Fruit fly (Drosophila melanogaster) whole organism, embryonic: ENCODE measurements around the gene Est-Q.

Experiments used
- Bgb ChIP-seq: fragments of 200-800 bp; sonication (Bioruptor generic); IDR thresholded peaks from 2 replicates; pipeline ENCODE4 v1.3.6; 2022; ENCODE audit warnings: missing biosample characterization, missing genetic modification characterization; ENCODE audit not compliant: partially characterized antibody
- CG10366 ChIP-seq: fragments of 200-800 bp; sonication (Bioruptor generic); IDR thresholded peaks from 2 replicates; pipeline ENCODE4 v1.3.6; 2022; ENCODE audit warnings: missing biosample characterization, missing genetic modification characterization
- CG10431 ChIP-seq: fragments of 200-800 bp; sonication (Bioruptor generic); optimal IDR thresholded peaks from 3 replicates; lab custom pipeline; 2018; ENCODE audit warnings: missing biosample characterization, mild to moderate bottlenecking, missing genetic modification characterization
- CG10462 ChIP-seq: fragments of 200-800 bp; sonication (Bioruptor generic); optimal IDR thresholded peaks from 2 replicates; lab custom pipeline; 2016; ENCODE audit warnings: missing biosample characterization, missing genetic modification characterization
- CG10543 ChIP-seq: fragments of 200-800 bp; sonication (Bioruptor generic); optimal IDR thresholded peaks from 3 replicates; lab custom pipeline; 2017; ENCODE audit warnings: missing biosample characterization, mild to moderate bottlenecking, missing genetic modification characterization, moderate library complexity
- CG10959 ChIP-seq: fragments of 200-800 bp; sonication (Bioruptor generic); IDR thresholded peaks from 2 replicates; pipeline ENCODE4 v1.3.6; 2022; ENCODE audit warnings: missing biosample characterization, missing genetic modification characterization
- CG10979 ChIP-seq: fragments of 200-800 bp; sonication (Bioruptor generic); optimal IDR thresholded peaks from 2 replicates; lab custom pipeline; 2018; ENCODE audit warnings: missing biosample characterization, mild to moderate bottlenecking, missing genetic modification characterization, moderate library complexity
- CG14710 ChIP-seq: fragments of 200-800 bp; sonication (Bioruptor generic); optimal IDR thresholded peaks from 3 replicates; lab custom pipeline; 2019; ENCODE audit warnings: missing biosample characterization, mild to moderate bottlenecking, missing genetic modification characterization, moderate library complexity
- CG1602 ChIP-seq: fragments of 200-800 bp; sonication (Bioruptor generic); optimal IDR thresholded peaks from 3 replicates; lab custom pipeline; 2016; ENCODE audit warnings: missing biosample characterization, missing genetic modification characterization
- CG17361 ChIP-seq: fragments of 200-800 bp; sonication (Bioruptor generic); IDR thresholded peaks from 3 replicates; pipeline ENCODE4 v1.3.6; 2022; ENCODE audit warnings: missing biosample characterization, missing genetic modification characterization
- CG17385 ChIP-seq: fragments of 200-800 bp; sonication (Bioruptor generic); optimal IDR thresholded peaks from 3 replicates; lab custom pipeline; 2018; ENCODE audit warnings: missing biosample characterization, mild to moderate bottlenecking, missing genetic modification characterization
- CG18476 ChIP-seq: fragments of 200-800 bp; sonication (Bioruptor generic); optimal IDR thresholded peaks from 2 replicates; lab custom pipeline; 2016; ENCODE audit warnings: missing biosample characterization, mild to moderate bottlenecking, missing genetic modification characterization
- CG2199 ChIP-seq: fragments of 200-800 bp; sonication (Bioruptor generic); IDR thresholded peaks from 3 replicates; pipeline ENCODE4 v1.3.6; 2022; ENCODE audit warnings: missing biosample characterization, missing genetic modification characterization
- CG30431 ChIP-seq: fragments of 200-800 bp; sonication (Bioruptor generic); optimal IDR thresholded peaks from 2 replicates; lab custom pipeline; 2017; ENCODE audit warnings: missing biosample characterization, missing genetic modification characterization
- CG32532 ChIP-seq: fragments of 200-800 bp; sonication (Bioruptor generic); IDR thresholded peaks from 2 replicates; pipeline ENCODE4 v1.3.6; 2022; ENCODE audit warnings: missing biosample characterization, missing genetic modification characterization
- CG4820 ChIP-seq: fragments of 200-800 bp; sonication (Bioruptor generic); optimal IDR thresholded peaks from 3 replicates; lab custom pipeline; 2016; ENCODE audit warnings: missing biosample characterization, missing genetic modification characterization
- CG6272 ChIP-seq: fragments of 200-800 bp; sonication (Bioruptor generic); IDR thresholded peaks from 2 replicates; pipeline ENCODE4 v1.3.6; 2022; ENCODE audit warnings: missing biosample characterization, missing genetic modification characterization
- CG7357 ChIP-seq: fragments of 200-800 bp; sonication (Bioruptor generic); IDR thresholded peaks from 3 replicates; pipeline ENCODE4 v1.3.6; 2022; ENCODE audit warnings: missing biosample characterization, missing genetic modification characterization
- CG8290 ChIP-seq, 3 experiments: fragments of 200-800 bp; sonication (Bioruptor generic); optimal IDR thresholded peaks; 2 replicates each; lab custom pipeline; 2016 to 2019; ENCODE audit warnings: missing biosample characterization in 3 of 3, missing genetic modification characterization in 3 of 3, mild to moderate bottlenecking in 2 of 3, moderate library complexity in 1 of 3
- CG9215 ChIP-seq: fragments of 200-800 bp; sonication (Bioruptor generic); IDR thresholded peaks from 2 replicates; pipeline ENCODE4 v1.3.6; 2022; ENCODE audit warnings: missing biosample characterization, missing genetic modification characterization
- CTCF ChIP-seq: fragments of 200-800 bp; sonication (Bioruptor generic); optimal IDR thresholded peaks from 2 replicates; lab custom pipeline; 2017; ENCODE audit warnings: missing biosample characterization, mild to moderate bottlenecking, missing genetic modification characterization, moderate library complexity
- CoRest ChIP-seq: fragments of 200-800 bp; sonication (Bioruptor generic); optimal IDR thresholded peaks from 3 replicates; lab custom pipeline; 2018; ENCODE audit warnings: missing biosample characterization, mild to moderate bottlenecking, missing genetic modification characterization, moderate library complexity
- D ChIP-seq, 2 experiments: fragments of 200-800 bp in 1 of 2; fragments of >200 bp in 1 of 2; sonication (Bioruptor generic) in 1 of 2; optimal IDR thresholded peaks; 2 replicates in 1 of 2; 3 replicates in 1 of 2; lab custom pipeline; 2017; ENCODE audit warnings: mild to moderate bottlenecking in 1 of 2, missing biosample characterization in 1 of 2, missing genetic modification characterization in 1 of 2, missing genetic modification reagents in 1 of 2
- Doc2 ChIP-seq: fragments of 200-800 bp; sonication (Bioruptor generic); IDR thresholded peaks from 2 replicates; pipeline ENCODE4 v1.3.6; 2022; ENCODE audit warnings: missing biosample characterization, missing genetic modification characterization
- Elba2 ChIP-seq: fragments of 200-800 bp; sonication (Bioruptor generic); optimal IDR thresholded peaks from 3 replicates; lab custom pipeline; 2016; ENCODE audit warnings: missing biosample characterization, missing genetic modification characterization
- HLH4C ChIP-seq: fragments of 200-800 bp; sonication (Bioruptor generic); IDR thresholded peaks from 3 replicates; pipeline ENCODE4 v1.3.6; 2022; ENCODE audit warnings: missing biosample characterization, missing genetic modification characterization; ENCODE audit not compliant: partially characterized antibody
- MBD-R2 ChIP-seq: fragments of 200-800 bp; sonication (Bioruptor generic); IDR thresholded peaks from 2 replicates; pipeline ENCODE4 v1.3.6; 2022; ENCODE audit warnings: missing biosample characterization, missing genetic modification characterization
- MESR4 ChIP-seq: fragments of 200-800 bp; sonication (Bioruptor generic); optimal IDR thresholded peaks from 2 replicates; lab custom pipeline; 2018; ENCODE audit warnings: missing biosample characterization, mild to moderate bottlenecking, missing genetic modification characterization, moderate library complexity
- Med ChIP-seq: fragments of 200-800 bp; sonication (Bioruptor generic); peaks from one replicate; lab custom pipeline; 2016; ENCODE audit warnings: missing biosample characterization, missing genetic modification characterization, mild to moderate bottlenecking, inconsistent platforms, moderate library complexity
- Mrtf ChIP-seq: fragments of 200-800 bp; sonication (Bioruptor generic); IDR thresholded peaks from 3 replicates; pipeline ENCODE4 v1.3.6; 2022; ENCODE audit warnings: missing biosample characterization, missing genetic modification characterization
- NC2β ChIP-seq: fragments of 200-800 bp; sonication (Bioruptor generic); optimal IDR thresholded peaks from 2 replicates; lab custom pipeline; 2016; ENCODE audit warnings: missing biosample characterization, missing genetic modification characterization
- Neu2 ChIP-seq: fragments of 200-800 bp; sonication (Bioruptor generic); optimal IDR thresholded peaks from 3 replicates; lab custom pipeline; 2016; ENCODE audit warnings: missing biosample characterization, missing genetic modification characterization, borderline replicate concordance
- Oaz ChIP-seq: fragments of 200-800 bp; sonication (Bioruptor generic); IDR thresholded peaks from 2 replicates; pipeline ENCODE4 v1.3.6; 2022; ENCODE audit warnings: missing biosample characterization, missing genetic modification characterization
- Rx ChIP-seq: fragments of 200-800 bp; sonication (Bioruptor generic); IDR thresholded peaks from 2 replicates; pipeline ENCODE4 v1.3.6; 2022; ENCODE audit warnings: missing biosample characterization, missing genetic modification characterization
- Tbp ChIP-seq: fragments of >200 bp; optimal IDR thresholded peaks from 2 replicates; lab custom pipeline; 2018; ENCODE audit warnings: missing biosample characterization, missing genetic modification characterization
- bab2 ChIP-seq: fragments of 200-800 bp; sonication (Bioruptor generic); optimal IDR thresholded peaks from 2 replicates; lab custom pipeline; 2016; ENCODE audit warnings: missing biosample characterization, missing genetic modification characterization
- bigmax ChIP-seq: fragments of 200-800 bp; sonication (Bioruptor generic); optimal IDR thresholded peaks from 2 replicates; lab custom pipeline; 2018; ENCODE audit warnings: missing biosample characterization, mild to moderate bottlenecking, missing genetic modification characterization
- corto ChIP-seq: fragments of 200-800 bp; sonication (Bioruptor generic); optimal IDR thresholded peaks from 2 replicates; lab custom pipeline; 2016; ENCODE audit warnings: missing biosample characterization, mild to moderate bottlenecking, missing genetic modification characterization, moderate library complexity
- dysf ChIP-seq: fragments of 200-800 bp; sonication (Bioruptor generic); IDR thresholded peaks from 3 replicates; pipeline ENCODE4 v1.3.6; 2022; ENCODE audit warnings: missing biosample characterization, missing genetic modification characterization
- eyg ChIP-seq: fragments of 200-800 bp; sonication (Bioruptor generic); optimal IDR thresholded peaks from 3 replicates; lab custom pipeline; 2016; ENCODE audit warnings: missing biosample characterization, missing genetic modification characterization
- fu2 ChIP-seq: fragments of 200-800 bp; sonication (Bioruptor generic); optimal IDR thresholded peaks from 2 replicates; lab custom pipeline; 2016; ENCODE audit warnings: missing biosample characterization, missing genetic modification characterization
- gsb-n ChIP-seq: fragments of 200-800 bp; sonication (Bioruptor generic); optimal IDR thresholded peaks from 3 replicates; lab custom pipeline; 2018; ENCODE audit warnings: missing biosample characterization, mild to moderate bottlenecking, missing genetic modification characterization
- pfk ChIP-seq: fragments of 200-800 bp; sonication (Bioruptor generic); optimal IDR thresholded peaks from 2 replicates; lab custom pipeline; 2018; ENCODE audit warnings: missing biosample characterization, mild to moderate bottlenecking, missing genetic modification characterization, moderate library complexity
- prd ChIP-seq, 3 experiments: fragments of >200 bp in 2 of 3; fragments of 200-800 bp in 1 of 3; sonication (Bioruptor generic) in 1 of 3; optimal IDR thresholded peaks in 2 of 3; IDR thresholded peaks in 1 of 3; 2 replicates in 2 of 3; 3 replicates in 1 of 3; pipeline versions ENCODE4 v1.3.6 to Lab custom; 2017 to 2022; ENCODE audit warnings: missing biosample characterization in 1 of 3, missing genetic modification characterization in 1 of 3
- rib ChIP-seq: fragments of 200-800 bp; sonication (Bioruptor generic); IDR thresholded peaks from 2 replicates; pipeline ENCODE4 v1.3.6; 2022; ENCODE audit warnings: missing biosample characterization, missing genetic modification characterization
- shn ChIP-seq: fragments of 200-800 bp; sonication (Bioruptor generic); optimal IDR thresholded peaks from 3 replicates; lab custom pipeline; 2016; ENCODE audit warnings: missing biosample characterization, missing genetic modification characterization
- sqz ChIP-seq: fragments of 200-800 bp; sonication (Bioruptor generic); optimal IDR thresholded peaks from 3 replicates; lab custom pipeline; 2018; ENCODE audit warnings: missing biosample characterization, mild to moderate bottlenecking, missing genetic modification characterization
- tap ChIP-seq: fragments of 200-800 bp; optimal IDR thresholded peaks from 3 replicates; lab custom pipeline; 2019; ENCODE audit warnings: missing biosample characterization, mild to moderate bottlenecking, missing genetic modification characterization, moderate library complexity
- tna ChIP-seq: fragments of 200-800 bp; sonication (Bioruptor generic); IDR thresholded peaks from 2 replicates; pipeline ENCODE4 v1.3.6; 2022; ENCODE audit warnings: missing biosample characterization, missing genetic modification characterization; ENCODE audit not compliant: partially characterized antibody
- twi ChIP-seq: fragments of 200-800 bp; optimal IDR thresholded peaks from 2 replicates; lab custom pipeline; 2019; ENCODE audit warnings: missing biosample characterization, mild to moderate bottlenecking, missing genetic modification characterization, moderate library complexity
- z ChIP-seq: fragments of 200-800 bp; sonication (Bioruptor generic); IDR thresholded peaks from 3 replicates; pipeline ENCODE4 v1.3.6; 2022; ENCODE audit warnings: missing biosample characterization, missing genetic modification characterization

The Est-Q gene

dm6 chr3L:21479636-21480035 is 21.6 kb upstream of the Est-Q start (continued):
- TF ChIP-seq CG6272 (GFP tag; lab: Robert Waterston, UW) (no peak), Oaz (GFP tag; lab: Robert Waterston, UW) (no peak), CG18476 (GFP tag; lab: Kevin White, UChicago) (no peak), Bgb (GFP tag; lab: Robert Waterston, UW) (no peak), dysf (GFP tag; lab: Robert Waterston, UW) (no peak; the same call in 2 of the 3 replicates), CTCF (no peak), CG17385 (GFP tag; lab: Kevin White, UChicago) (peak; percentile 53), CG10366 (GFP tag; lab: Robert Waterston, UW) (peak; percentile 24; the same call in 1 of the 2 replicates), CG14710 (tag; lab: Kevin White, UChicago) (peak; percentile 3), CG7357 (GFP tag; lab: Robert Waterston, UW) (no peak), CG2199 (GFP tag; lab: Robert Waterston, UW) (peak; percentile 46; the same call in 1 of the 3 replicates), MESR4 (no peak), Doc2 (GFP tag; lab: Robert Waterston, UW) (no peak), Rx (GFP tag; lab: Robert Waterston, UW) (no peak), tna (no peak), NC2β (GFP tag; lab: Kevin White, UChicago) (peak; percentile 45), bigmax (GFP tag; lab: Kevin White, UChicago) (no peak), D (optimal IDR thresholded peaks at IDR 0.05; lab: Kevin White, UChicago) (peak; percentile 83), D (GFP tag; optimal IDR thresholded peaks at IDR 0.05; lab: Kevin White, UChicago) (peak; percentile 40), CG10431 (GFP tag; lab: Kevin White, UChicago) (peak; percentile 73), pfk (GFP tag; lab: Kevin White, UChicago) (peak; percentile 20), eyg (GFP tag; lab: Kevin White, UChicago) (no peak), CG30431 (no peak), Tbp (GFP tag; lab: Kevin White, UChicago) (no peak), corto (GFP tag; lab: Kevin White, UChicago) (no peak), CG32532 (GFP tag; lab: Robert Waterston, UW) (0 out of 2 replicates have a peak, but pooled peaks have one; percentile 14), CG17361 (GFP tag; lab: Robert Waterston, UW) (no peak), CG8290 (GFP tag; optimal IDR thresholded peaks at IDR 0.05; lab: Kevin White, UChicago) (no peak), CG8290 (tag; optimal IDR thresholded peaks at IDR 0.05; lab: Kevin White, UChicago) (peak in 1 of 2 experiments; percentile 24), HLH4C (GFP tag; lab: Robert Waterston, UW) (no peak), Elba2 (GFP tag; lab: Kevin White, UChicago) (no peak), twi (tag; lab: Kevin White, UChicago) (no peak), Neu2 (GFP tag; lab: Kevin White, UChicago) (peak; percentile 50), bab2 (GFP tag; lab: Kevin White, UChicago) (no peak), CG10462 (GFP tag; lab: Kevin White, UChicago) (no peak), z (peak; percentile 37; the same call in 1 of the 3 replicates), Med (GFP tag; lab: Kevin White, UChicago) (peak; percentile 90), CG9215 (GFP tag; lab: Robert Waterston, UW) (no peak), rib (GFP tag; lab: Robert Waterston, UW) (no peak), CoRest (tag; lab: Kevin White, UChicago) (peak; percentile 58), MBD-R2 (GFP tag; lab: Robert Waterston, UW) (no peak), CG4820 (GFP tag; lab: Kevin White, UChicago) (no peak), shn (no peak), CG1602 (GFP tag; lab: Kevin White, UChicago) (no peak), gsb-n (tag; lab: Kevin White, UChicago) (peak; percentile 36), fu2 (GFP tag; lab: Kevin White, UChicago) (no peak), CG10959 (GFP tag; lab: Robert Waterston, UW) (no peak), prd (optimal IDR thresholded peaks at IDR 0.05; lab: Kevin White, UChicago) (no peak), prd (GFP tag; IDR thresholded peaks at IDR 0.05; lab: Robert Waterston, UW) (peak; percentile 32; the same call in 1 of the 3 replicates), CG10979 (tag; lab: Kevin White, UChicago) (peak; percentile 49), sqz (peak; percentile 66), tap (no peak), Mrtf (GFP tag; lab: Robert Waterston, UW) (0 out of 3 replicates have a peak, but pooled peaks have one; percentile 11), CG10543 (GFP tag; lab: Kevin White, UChicago) (no peak)
